Fruit fly (Drosophila melanogaster) whole organism, embryonic: ENCODE measurements around the gene CG44001.
A peak's percentile ranks its signal among the peaks of the same experiment; 100 is the strongest.

Source experiments
- Abd-B ChIP-seq: fragments of 200-800 bp; sonication (Bioruptor generic); optimal IDR thresholded peaks from 2 replicates; lab custom pipeline; 2018; ENCODE audit warnings: missing biosample characterization, mild to moderate bottlenecking, missing genetic modification characterization, moderate library complexity
- Atf6 ChIP-seq: fragments of 200-800 bp; sonication (Bioruptor generic); IDR thresholded peaks from 2 replicates; pipeline ENCODE4 v1.3.6; 2022; ENCODE audit warnings: missing biosample characterization, missing genetic modification characterization
- B-H2 ChIP-seq: fragments of 200-800 bp; sonication (Bioruptor generic); optimal IDR thresholded peaks from 2 replicates; lab custom pipeline; 2018; ENCODE audit warnings: missing biosample characterization, mild to moderate bottlenecking, missing genetic modification characterization
- CG10543 ChIP-seq: fragments of 200-800 bp; sonication (Bioruptor generic); optimal IDR thresholded peaks from 3 replicates; lab custom pipeline; 2017; ENCODE audit warnings: missing biosample characterization, mild to moderate bottlenecking, missing genetic modification characterization, moderate library complexity
- CG11247 ChIP-seq: fragments of 200-800 bp; sonication (Bioruptor generic); IDR thresholded peaks from 2 replicates; pipeline ENCODE4 v1.3.6; 2022; ENCODE audit warnings: missing biosample characterization, missing genetic modification characterization
- CG11456 ChIP-seq: fragments of 200-800 bp; sonication (Bioruptor generic); IDR thresholded peaks from 3 replicates; pipeline ENCODE4 v1.3.6; 2022; ENCODE audit warnings: missing biosample characterization, missing genetic modification characterization
- CG12071 ChIP-seq: fragments of 200-800 bp; sonication (Bioruptor generic); optimal IDR thresholded peaks from 3 replicates; lab custom pipeline; 2018; ENCODE audit warnings: missing biosample characterization, mild to moderate bottlenecking, missing genetic modification characterization
- CG12391 ChIP-seq: fragments of 200-800 bp; sonication (Bioruptor generic); optimal IDR thresholded peaks from 3 replicates; lab custom pipeline; 2018; ENCODE audit warnings: missing biosample characterization, mild to moderate bottlenecking, missing genetic modification characterization, moderate library complexity
- CG13894 ChIP-seq: fragments of 200-800 bp; sonication (Bioruptor generic); optimal IDR thresholded peaks from 3 replicates; lab custom pipeline; 2018; ENCODE audit warnings: missing biosample characterization, mild to moderate bottlenecking, missing genetic modification characterization, moderate library complexity
- CG1602 ChIP-seq: fragments of 200-800 bp; sonication (Bioruptor generic); optimal IDR thresholded peaks from 3 replicates; lab custom pipeline; 2016; ENCODE audit warnings: missing biosample characterization, missing genetic modification characterization
- CG17802 ChIP-seq: fragments of 200-800 bp; sonication (Bioruptor generic); optimal IDR thresholded peaks from 2 replicates; lab custom pipeline; 2018; ENCODE audit warnings: missing biosample characterization, mild to moderate bottlenecking, missing genetic modification characterization, moderate library complexity
- CG1792 ChIP-seq: fragments of 200-800 bp; sonication (Bioruptor generic); optimal IDR thresholded peaks from 2 replicates; lab custom pipeline; 2016; ENCODE audit warnings: missing biosample characterization, missing genetic modification characterization
- CG2678 ChIP-seq: fragments of 200-800 bp; sonication (Bioruptor generic); optimal IDR thresholded peaks from 3 replicates; lab custom pipeline; 2019; ENCODE audit warnings: missing biosample characterization, mild to moderate bottlenecking, missing genetic modification characterization, moderate library complexity
- CG32532 ChIP-seq: fragments of 200-800 bp; sonication (Bioruptor generic); IDR thresholded peaks from 2 replicates; pipeline ENCODE4 v1.3.6; 2022; ENCODE audit warnings: missing biosample characterization, missing genetic modification characterization
- CG33213 ChIP-seq: fragments of 200-800 bp; sonication (Bioruptor generic); optimal IDR thresholded peaks from 3 replicates; lab custom pipeline; 2016; ENCODE audit warnings: missing biosample characterization, missing genetic modification characterization
- CG3726 ChIP-seq: fragments of 200-800 bp; sonication (Bioruptor generic); IDR thresholded peaks from 3 replicates; pipeline ENCODE4, ENCODE4 v1.3.6; 2022; ENCODE audit warnings: missing biosample characterization, missing genetic modification characterization
- CG4360 ChIP-seq: fragments of 200-800 bp; sonication (Bioruptor generic); IDR thresholded peaks from 2 replicates; pipeline ENCODE4 v1.3.6; 2022; ENCODE audit warnings: missing biosample characterization, missing genetic modification characterization
- CG4820 ChIP-seq: fragments of 200-800 bp; sonication (Bioruptor generic); optimal IDR thresholded peaks from 3 replicates; lab custom pipeline; 2016; ENCODE audit warnings: missing biosample characterization, missing genetic modification characterization
- CG5245 ChIP-seq: fragments of 200-800 bp; sonication (Bioruptor generic); optimal IDR thresholded peaks from 3 replicates; lab custom pipeline; 2016; ENCODE audit warnings: missing biosample characterization, missing genetic modification characterization
- CG5953 ChIP-seq: fragments of 200-800 bp; sonication (Bioruptor generic); IDR thresholded peaks from 2 replicates; pipeline ENCODE4 v1.3.6; 2022; ENCODE audit warnings: missing biosample characterization, missing genetic modification characterization
- CG7987 ChIP-seq: fragments of 200-800 bp; sonication (Bioruptor generic); optimal IDR thresholded peaks from 2 replicates; lab custom pipeline; 2018; ENCODE audit warnings: missing biosample characterization, mild to moderate bottlenecking, missing genetic modification characterization, moderate library complexity
- Dad ChIP-seq: fragments of 200-800 bp; sonication (Bioruptor generic); optimal IDR thresholded peaks from 3 replicates; lab custom pipeline; 2016; ENCODE audit warnings: missing biosample characterization, missing genetic modification characterization
- Dip3 ChIP-seq: fragments of 200-800 bp; sonication (Bioruptor generic); optimal IDR thresholded peaks from 3 replicates; lab custom pipeline; 2016; ENCODE audit warnings: missing biosample characterization, missing genetic modification characterization
- ERR ChIP-seq: fragments of 200-800 bp; sonication (Bioruptor generic); optimal IDR thresholded peaks from 2 replicates; lab custom pipeline; 2016; ENCODE audit warnings: missing biosample characterization, missing genetic modification characterization
- Mad ChIP-seq: fragments of 200-800 bp; sonication (Bioruptor generic); optimal IDR thresholded peaks from 2 replicates; lab custom pipeline; 2016; ENCODE audit warnings: missing biosample characterization, missing genetic modification characterization
- Sry-β ChIP-seq: fragments of 200-800 bp; sonication (Bioruptor generic); optimal IDR thresholded peaks from 2 replicates; lab custom pipeline; 2018; ENCODE audit warnings: missing biosample characterization, mild to moderate bottlenecking, missing genetic modification characterization, moderate library complexity
- Ssrp ChIP-seq: fragments of 200-800 bp; sonication (Bioruptor generic); optimal IDR thresholded peaks from 2 replicates; lab custom pipeline; 2018; ENCODE audit warnings: missing biosample characterization, mild to moderate bottlenecking, missing genetic modification characterization, moderate library complexity
- ash1 ChIP-seq: fragments of 200-800 bp; sonication (Bioruptor generic); optimal IDR thresholded peaks from 2 replicates; lab custom pipeline; 2018; ENCODE audit warnings: missing biosample characterization, mild to moderate bottlenecking, missing genetic modification characterization
- bowl ChIP-seq: fragments of 200-800 bp; sonication (Bioruptor generic); IDR thresholded peaks from 2 replicates; pipeline ENCODE4 v1.3.6; 2022; ENCODE audit warnings: missing biosample characterization, missing genetic modification characterization
- br ChIP-seq: fragments of >200 bp; optimal IDR thresholded peaks from 2 replicates; lab custom pipeline; 2017
- eve ChIP-seq, 2 experiments: fragments of >200 bp; optimal IDR thresholded peaks; 2 replicates each; lab custom pipeline; 2017; ENCODE audit warnings: missing biosample characterization in 2 of 2, missing genetic modification characterization in 2 of 2
- hbn ChIP-seq: fragments of 200-800 bp; sonication (Bioruptor generic); IDR thresholded peaks from 2 replicates; pipeline ENCODE4 v1.3.6; 2022; ENCODE audit warnings: missing biosample characterization, missing genetic modification characterization; ENCODE audit not compliant: partially characterized antibody
- ind ChIP-seq: fragments of 200-800 bp; sonication (Bioruptor generic); optimal IDR thresholded peaks from 3 replicates; lab custom pipeline; 2016; ENCODE audit warnings: missing biosample characterization, missing genetic modification characterization
- insv ChIP-seq, 2 experiments: fragments of 200-800 bp; sonication (Bioruptor generic); optimal IDR thresholded peaks; 3 replicates each; lab custom pipeline; 2016 to 2018; ENCODE audit warnings: missing biosample characterization in 2 of 2, missing genetic modification characterization in 2 of 2
- klu ChIP-seq: fragments of 200-800 bp; sonication (Bioruptor generic); IDR thresholded peaks from 2 replicates; pipeline ENCODE4 v1.3.6; 2022; ENCODE audit warnings: missing biosample characterization, missing genetic modification characterization
- oc ChIP-seq: fragments of 200-800 bp; sonication (Bioruptor generic); optimal IDR thresholded peaks from 2 replicates; lab custom pipeline; 2018; ENCODE audit warnings: missing biosample characterization, mild to moderate bottlenecking, missing genetic modification characterization, moderate library complexity
- odd ChIP-seq: fragments of 200-800 bp; sonication (Bioruptor generic); optimal IDR thresholded peaks from 2 replicates; lab custom pipeline; 2017; ENCODE audit warnings: missing biosample characterization, mild to moderate bottlenecking, missing genetic modification characterization
- onecut ChIP-seq: fragments of 200-800 bp; sonication (Bioruptor generic); IDR thresholded peaks from 2 replicates; pipeline ENCODE4 v1.3.6; 2022; ENCODE audit warnings: missing biosample characterization, missing genetic modification characterization
- phol ChIP-seq: fragments of 200-800 bp; sonication (Bioruptor generic); optimal IDR thresholded peaks from 3 replicates; lab custom pipeline; 2018; ENCODE audit warnings: missing biosample characterization, mild to moderate bottlenecking, missing genetic modification characterization, moderate library complexity
- prd ChIP-seq, 3 experiments: fragments of >200 bp in 2 of 3; fragments of 200-800 bp in 1 of 3; sonication (Bioruptor generic) in 1 of 3; optimal IDR thresholded peaks in 2 of 3; IDR thresholded peaks in 1 of 3; 2 replicates in 2 of 3; 3 replicates in 1 of 3; pipeline versions ENCODE4 v1.3.6 to Lab custom; 2017 to 2022; ENCODE audit warnings: missing biosample characterization in 1 of 3, missing genetic modification characterization in 1 of 3
- pum ChIP-seq: fragments of 200-800 bp; sonication (Bioruptor generic); optimal IDR thresholded peaks from 2 replicates; lab custom pipeline; 2016; ENCODE audit warnings: missing biosample characterization, missing genetic modification characterization
- ranshi ChIP-seq: fragments of 200-800 bp; sonication (Bioruptor generic); IDR thresholded peaks from 2 replicates; pipeline ENCODE4 v1.3.6; 2022; ENCODE audit warnings: missing biosample characterization, missing genetic modification characterization
- repo ChIP-seq: fragments of 200-800 bp; sonication (Bioruptor generic); optimal IDR thresholded peaks from 2 replicates; lab custom pipeline; 2016; ENCODE audit warnings: missing biosample characterization, missing genetic modification characterization
- salm ChIP-seq: fragments of 200-800 bp; sonication (Bioruptor generic); optimal IDR thresholded peaks from 2 replicates; lab custom pipeline; 2018; ENCODE audit warnings: missing biosample characterization, mild to moderate bottlenecking, missing genetic modification characterization
- shn ChIP-seq: fragments of 200-800 bp; sonication (Bioruptor generic); optimal IDR thresholded peaks from 3 replicates; lab custom pipeline; 2016; ENCODE audit warnings: missing biosample characterization, missing genetic modification characterization
- slou ChIP-seq: fragments of 200-800 bp; sonication (Bioruptor generic); optimal IDR thresholded peaks from 3 replicates; lab custom pipeline; 2016; ENCODE audit warnings: missing biosample characterization, missing genetic modification characterization
- stc ChIP-seq: fragments of 200-800 bp; sonication (Bioruptor generic); IDR thresholded peaks from 2 replicates; pipeline ENCODE4 v1.3.6; 2022; ENCODE audit warnings: missing biosample characterization, missing genetic modification characterization
- vvl ChIP-seq: fragments of 200-800 bp; sonication (Bioruptor generic); IDR thresholded peaks from 2 replicates; pipeline ENCODE4 v1.3.6; 2022; ENCODE audit warnings: missing biosample characterization, missing genetic modification characterization
- wor ChIP-seq: fragments of 200-800 bp; sonication (Bioruptor generic); IDR thresholded peaks from 2 replicates; pipeline ENCODE4 v1.3.6; 2022; ENCODE audit warnings: missing biosample characterization, missing genetic modification characterization
- zen ChIP-seq: fragments of 200-800 bp; sonication (Bioruptor generic); optimal IDR thresholded peaks from 3 replicates; lab custom pipeline; 2018; ENCODE audit warnings: missing biosample characterization, mild to moderate bottlenecking, missing genetic modification characterization, moderate library complexity

CG44001 gene

dm6 chr2L:5009306-5010030, 33.6 kb upstream of the CG44001 start, which contains the start of gene Rtnl1 (continued):
- TF ChIP-seq CG5245 (GFP tag; lab: Kevin White, UChicago): no peak
- no peak for TF ChIP-seq bowl (GFP tag; lab: Robert Waterston, UW)
- TF ChIP-seq CG12071 (GFP tag; lab: Kevin White, UChicago): no peak
- TF ChIP-seq shn (GFP tag; lab: Kevin White, UChicago): peak; percentile 29
- TF ChIP-seq ERR: peak; percentile 44
- TF ChIP-seq CG11247 (GFP tag; lab: Robert Waterston, UW): no peak
- no peak for TF ChIP-seq br
- peak; percentile 87 for TF ChIP-seq CG33213 (GFP tag; lab: Kevin White, UChicago)
- no peak for TF ChIP-seq CG5953 (GFP tag; lab: Robert Waterston, UW)
- peak; percentile 54; the same call in 1 of the 2 replicates for TF ChIP-seq vvl
- TF ChIP-seq CG17802: no peak
- TF ChIP-seq zen (tag; lab: Kevin White, UChicago): peak; percentile 9
- no peak for TF ChIP-seq ranshi
- TF ChIP-seq CG1792 (GFP tag; lab: Kevin White, UChicago): peak; percentile 10
- TF ChIP-seq onecut (GFP tag; lab: Robert Waterston, UW): 0 out of 2 replicates have a peak, but pooled peaks have one; percentile 4
- TF ChIP-seq CG4360 (GFP tag; lab: Robert Waterston, UW): no peak
- TF ChIP-seq wor (GFP tag; lab: Robert Waterston, UW): no peak
- TF ChIP-seq stc (GFP tag; lab: Robert Waterston, UW): no peak
- peak; percentile 20 for TF ChIP-seq Dad
- no peak for TF ChIP-seq prd (optimal IDR thresholded peaks at IDR 0.05; lab: Kevin White, UChicago)
- no peak for TF ChIP-seq prd (GFP tag; IDR thresholded peaks at IDR 0.05; lab: Robert Waterston, UW)
- peak; percentile 6 for TF ChIP-seq CG10543 (GFP tag; lab: Kevin White, UChicago)
- peak; percentile 9 for TF ChIP-seq salm (tag; lab: Kevin White, UChicago)
- peak; percentile 11 for TF ChIP-seq ind (GFP tag; lab: Kevin White, UChicago)
- peak; percentile 56 for TF ChIP-seq CG7987 (GFP tag; lab: Kevin White, UChicago)
- TF ChIP-seq slou (GFP tag; lab: Kevin White, UChicago): no peak
- peak; percentile 95 for TF ChIP-seq hbn (GFP tag; lab: Robert Waterston, UW)
- no peak for TF ChIP-seq Ssrp
- peak; percentile 87 to 98 for TF ChIP-seq insv (GFP tag; optimal IDR thresholded peaks at IDR 0.05; lab: Kevin White, UChicago)
- TF ChIP-seq CG3726: no peak
- no peak for TF ChIP-seq oc (tag; lab: Kevin White, UChicago)
- TF ChIP-seq Sry-β (GFP tag; lab: Kevin White, UChicago): peak; percentile 81
- TF ChIP-seq CG32532: peak; percentile 47; the same call in 1 of the 2 replicates
- TF ChIP-seq CG11456 (GFP tag; lab: Robert Waterston, UW): no peak
- no peak for TF ChIP-seq odd (GFP tag; lab: Kevin White, UChicago)
- TF ChIP-seq CG2678 (tag; lab: Kevin White, UChicago): no peak
- no peak for TF ChIP-seq CG4820 (GFP tag; lab: Kevin White, UChicago)
- TF ChIP-seq Dip3 (GFP tag; lab: Kevin White, UChicago): peak; percentile 11
- TF ChIP-seq eve (GFP tag; optimal IDR thresholded peaks at IDR 0.05; lab: Kevin White, UChicago): no peak
- TF ChIP-seq klu: no peak
- TF ChIP-seq pum (GFP tag; lab: Kevin White, UChicago): peak; percentile 19
- peak; percentile 81 for TF ChIP-seq phol
- TF ChIP-seq repo (GFP tag; lab: Kevin White, UChicago): peak; percentile 26
- no peak for TF ChIP-seq Atf6 (GFP tag; lab: Robert Waterston, UW)
- peak; percentile 47 for TF ChIP-seq CG13894
- TF ChIP-seq CG12391: peak; percentile 51
- peak; percentile 26 for TF ChIP-seq B-H2 (GFP tag; lab: Kevin White, UChicago)
- TF ChIP-seq CG1602 (GFP tag; lab: Kevin White, UChicago): no peak
- peak; percentile 35 for TF ChIP-seq Mad (GFP tag; lab: Kevin White, UChicago)
- no peak for TF ChIP-seq ash1
- TF ChIP-seq Abd-B (GFP tag; lab: Kevin White, UChicago): peak; percentile 67
